Worm (Caenorhabditis elegans) whole organism, early embryonic: ENCODE data around the gene Y55B1BL.2.
A peak's percentile ranks its signal among the peaks of the same experiment; 100 is the strongest.

Experiments
- B0310.2 ChIP-seq: sonication (generic microtip); optimal IDR thresholded peaks from 2 replicates; lab custom pipeline; 2016; ENCODE audit warnings: mild to moderate bottlenecking, missing genetic modification characterization, missing compliant biosample characterization
- F13C5.2 ChIP-seq: sonication (generic microtip); optimal IDR thresholded peaks from 2 replicates; lab custom pipeline; 2017; ENCODE audit warnings: mild to moderate bottlenecking, missing genetic modification characterization, inconsistent platforms, missing compliant biosample characterization
- aly-1 ChIP-seq: sonication (generic microtip); optimal IDR thresholded peaks from 2 replicates; lab custom pipeline; 2016; ENCODE audit warnings: missing genetic modification characterization, missing compliant biosample characterization
- ama-1 ChIP-seq: fragments of 150-350 bp; optimal IDR thresholded peaks from 2 replicates; lab custom pipeline; 2014
- ceh-13 ChIP-seq: fragments of 200-800 bp; sonication (Bioruptor generic); optimal IDR thresholded peaks from 2 replicates; lab custom pipeline; 2018; ENCODE audit warnings: mild to moderate bottlenecking, missing genetic modification characterization, missing compliant biosample characterization
- ceh-36 ChIP-seq: sonication (generic microtip); optimal IDR thresholded peaks from 2 replicates; lab custom pipeline; 2016; ENCODE audit warnings: missing genetic modification characterization, inconsistent platforms, missing compliant biosample characterization
- ets-7 ChIP-seq: sonication (generic microtip); optimal IDR thresholded peaks from 2 replicates; lab custom pipeline; 2016; ENCODE audit warnings: missing genotype, missing genetic modification characterization, missing compliant biosample characterization
- flt-1 ChIP-seq: fragments of 200-800 bp; sonication (Bioruptor generic); IDR thresholded peaks from 2 replicates; pipeline ENCODE4 v1.3.6; 2022; ENCODE audit warnings: missing genetic modification characterization, missing compliant biosample characterization
- hmbx-1 ChIP-seq: sonication (generic microtip); optimal IDR thresholded peaks from 2 replicates; lab custom pipeline; 2016; ENCODE audit warnings: mild to moderate bottlenecking, missing genetic modification characterization, missing compliant biosample characterization
- hmg-4 ChIP-seq: fragments of 200-800 bp; sonication (Bioruptor generic); optimal IDR thresholded peaks from 2 replicates; lab custom pipeline; 2018; ENCODE audit warnings: mild to moderate bottlenecking, missing genetic modification characterization, missing compliant biosample characterization
- hnd-1 ChIP-seq: sonication (generic microtip); optimal IDR thresholded peaks from 2 replicates; lab custom pipeline; 2016; ENCODE audit warnings: missing genetic modification characterization, missing compliant biosample characterization
- pes-1 ChIP-seq: fragments of 200-800 bp; sonication (Bioruptor generic); IDR thresholded peaks from 2 replicates; pipeline ENCODE4 v1.3.6; 2022; ENCODE audit warnings: missing genetic modification reagents, missing genetic modification characterization, missing compliant biosample characterization
- scrt-1 ChIP-seq: fragments of 200-800 bp; sonication (Bioruptor generic); IDR thresholded peaks from 2 replicates; pipeline ENCODE4 v1.3.6; 2022; ENCODE audit warnings: missing genetic modification characterization, missing compliant biosample characterization
- sea-1 ChIP-seq: fragments of 200-800 bp; sonication (Bioruptor generic); conservative IDR thresholded peaks from 2 replicates; pipeline ENCODE4 v1.3.6; 2022; ENCODE audit warnings: missing genetic modification characterization, missing compliant biosample characterization
- tbx-11 ChIP-seq: fragments of 200-800 bp; sonication (Bioruptor generic); IDR thresholded peaks from 2 replicates; pipeline ENCODE4 v1.3.6; 2022; ENCODE audit warnings: missing genetic modification characterization, missing compliant biosample characterization
- tbx-37 ChIP-seq: fragments of 200-800 bp; sonication (Bioruptor generic); conservative IDR thresholded peaks from 2 replicates; pipeline ENCODE4 v1.3.6; 2022; ENCODE audit warnings: missing genetic modification reagents, missing genetic modification characterization, missing compliant biosample characterization
- tra-4 ChIP-seq: sonication (generic microtip); optimal IDR thresholded peaks from 2 replicates; lab custom pipeline; 2017; ENCODE audit warnings: missing genetic modification characterization, missing compliant biosample characterization

The Y55B1BL.2 gene

DNA sequence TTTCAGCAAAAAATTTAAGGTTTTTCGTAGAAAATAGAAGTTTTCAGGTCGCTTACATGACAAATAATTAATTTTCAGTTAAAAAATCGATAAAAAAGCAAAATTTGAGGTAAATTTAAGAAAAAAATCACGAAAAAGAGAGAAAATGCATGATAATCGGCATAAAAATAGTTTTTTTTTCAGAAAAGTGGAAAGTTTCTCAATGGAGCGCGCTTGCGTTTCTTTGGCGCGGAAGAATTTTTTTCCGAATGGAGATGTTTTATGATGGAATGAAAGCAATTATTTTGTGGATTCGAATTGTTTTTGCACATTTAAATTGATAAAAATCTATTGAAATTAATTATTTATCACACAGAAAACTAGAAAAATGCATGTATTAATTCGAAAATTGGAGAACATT, 21.3 kb downstream of the Y55B1BL.2 start:
- TF ChIP-seq B0310.2 (tag; lab: Kevin White, UChicago) (no peak), F13C5.2 (tag; lab: Kevin White, UChicago) (no peak), ama-1 (lab: Kevin White, UChicago) (no peak), tra-4 (tag; lab: Kevin White, UChicago) (no peak), ceh-13 (GFP tag; lab: Kevin White, UChicago) (no peak), tbx-11 (GFP tag; lab: Robert Waterston, UW) (no peak), flt-1 (GFP tag; lab: Robert Waterston, UW) (no peak), pes-1 (GFP tag; lab: Robert Waterston, UW) (no peak)

DNA sequence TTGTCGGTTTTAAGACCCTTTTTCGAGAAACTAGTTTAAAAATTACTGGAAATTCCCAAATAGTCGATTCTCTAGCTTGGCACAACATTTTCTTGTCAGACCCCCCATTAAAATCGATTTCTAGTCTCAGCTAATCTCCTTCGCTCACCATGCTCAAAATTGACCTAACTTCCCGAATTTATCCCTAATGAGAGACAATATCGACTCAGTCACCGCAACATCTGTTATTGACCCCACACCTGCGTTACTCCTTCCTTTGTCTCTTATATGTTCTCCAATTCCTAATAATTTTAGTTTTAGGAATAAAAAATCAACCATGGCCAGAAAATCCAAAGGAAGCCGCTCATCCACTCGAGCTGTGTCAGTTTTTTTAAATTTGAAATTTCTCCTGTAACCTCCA, 26.5 kb downstream of the Y55B1BL.2 start, which contains the start of gene cec-8:
Gene cec-8 (plus strand): TSS at position 301 of the 400 bp plus-strand sequence.
- TF ChIP-seq flt-1 (GFP tag; lab: Robert Waterston, UW) (no peak), tra-4 (tag; lab: Kevin White, UChicago) (no peak), sea-1 (GFP tag; lab: Robert Waterston, UW) (no peak), tbx-11 (GFP tag; lab: Robert Waterston, UW) (no peak), scrt-1 (GFP tag; lab: Robert Waterston, UW) (no peak), tbx-37 (GFP tag; lab: Robert Waterston, UW) (no peak), ama-1 (lab: Kevin White, UChicago) (no peak), F13C5.2 (tag; lab: Kevin White, UChicago) (no peak), ceh-13 (GFP tag; lab: Kevin White, UChicago) (no peak)

DNA sequence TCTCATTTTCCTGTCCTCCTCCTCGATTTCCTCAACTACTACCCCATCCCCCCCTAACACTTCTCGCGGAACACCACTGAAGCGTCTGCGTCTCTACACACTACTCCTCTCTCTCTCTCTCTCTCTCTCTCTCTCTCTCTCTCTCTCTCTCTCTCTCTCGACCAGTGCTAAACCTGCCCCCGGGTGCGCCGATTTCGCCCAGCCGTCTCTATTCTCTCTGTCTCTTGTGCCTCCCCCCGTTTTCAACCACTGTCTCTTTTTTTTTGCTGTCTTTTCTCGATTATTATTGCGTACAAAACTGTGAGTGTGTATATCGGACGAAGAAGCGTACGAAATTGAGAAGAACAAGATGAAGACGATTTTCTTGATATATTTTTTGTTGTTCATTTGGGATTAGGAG, 30.4 kb downstream of the Y55B1BL.2 start:
- no peak for TF ChIP-seq ceh-36
- TF ChIP-seq hmbx-1 (tag; lab: Kevin White, UChicago) = no peak
- TF ChIP-seq B0310.2 (tag; lab: Kevin White, UChicago) = no peak
- no peak for TF ChIP-seq tra-4 (tag; lab: Kevin White, UChicago)
- TF ChIP-seq hmg-4 = peak; percentile 70
- TF ChIP-seq aly-1 (tag; lab: Kevin White, UChicago) = no peak
- TF ChIP-seq tbx-37 (GFP tag; lab: Robert Waterston, UW) = no peak
- no peak for TF ChIP-seq pes-1 (GFP tag; lab: Robert Waterston, UW)
- peak; percentile 20 for TF ChIP-seq F13C5.2 (tag; lab: Kevin White, UChicago)
- no peak for TF ChIP-seq ets-7
- TF ChIP-seq sea-1 (GFP tag; lab: Robert Waterston, UW) = no peak
- peak; percentile 51; the same call in 1 of the 2 replicates for TF ChIP-seq tbx-11 (GFP tag; lab: Robert Waterston, UW)
- no peak for TF ChIP-seq ceh-13 (GFP tag; lab: Kevin White, UChicago)
- no peak for TF ChIP-seq ama-1 (lab: Kevin White, UChicago)
- no peak; the same call in 1 of the 2 replicates for TF ChIP-seq flt-1 (GFP tag; lab: Robert Waterston, UW)
- TF ChIP-seq scrt-1 (GFP tag; lab: Robert Waterston, UW) = no peak
- no peak for TF ChIP-seq hnd-1 (tag; lab: Kevin White, UChicago)

DNA sequence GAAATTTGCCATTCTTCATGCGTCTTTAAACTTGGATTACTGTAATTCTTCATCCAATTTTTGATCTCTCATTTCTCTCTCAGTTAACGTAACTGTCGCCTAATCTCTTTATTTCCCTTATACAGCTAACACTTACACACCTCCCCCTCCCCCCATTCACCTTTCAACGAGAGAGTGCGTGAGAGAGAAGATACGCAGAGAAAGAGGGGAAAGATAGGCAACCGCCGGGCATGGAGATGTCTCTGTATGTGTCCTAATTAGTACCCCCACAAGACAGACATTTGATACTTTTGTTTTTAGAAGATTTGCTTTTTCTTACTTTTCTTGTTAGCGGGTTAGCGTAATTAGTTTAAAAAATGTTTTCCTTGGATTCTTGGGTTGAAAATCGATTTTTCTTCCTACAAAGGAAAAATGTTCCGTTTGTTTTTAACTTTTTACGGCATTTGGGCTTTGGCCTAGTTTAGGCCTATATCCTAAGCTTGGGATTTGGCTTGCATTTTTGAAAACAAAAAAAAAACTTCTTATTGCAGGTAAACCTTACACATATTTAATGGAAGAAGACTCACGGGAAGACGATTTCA, 31.9 kb downstream of the Y55B1BL.2 start, which contains the start of gene affl-2:
Gene affl-2 (plus strand): TSS at position 531 of the 581 bp plus-strand sequence.
- TF ChIP-seq hmbx-1 (tag; lab: Kevin White, UChicago) = no peak
- no peak for TF ChIP-seq ceh-13 (GFP tag; lab: Kevin White, UChicago)
- TF ChIP-seq ceh-36 = peak; percentile 48
- TF ChIP-seq hmg-4 = peak; percentile 38

DNA sequence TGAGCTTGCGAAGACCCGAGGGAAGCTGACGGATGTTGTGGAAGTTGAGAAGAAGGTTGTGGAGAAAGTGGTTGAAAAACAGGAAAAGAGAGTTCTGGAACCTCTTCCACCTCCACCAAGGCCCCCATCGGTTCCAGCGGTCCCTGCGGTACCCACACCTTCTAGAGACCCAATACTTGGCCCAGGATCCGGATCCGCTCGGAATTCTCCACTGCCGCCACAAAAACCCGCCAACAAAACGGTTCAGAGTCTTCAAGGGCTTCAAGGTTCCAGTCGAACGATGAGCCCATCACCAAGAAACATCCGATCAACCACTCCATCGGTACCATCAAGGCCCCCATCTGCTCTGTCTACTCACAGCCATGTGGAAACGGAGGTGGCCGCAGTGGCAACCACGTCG, 34.5 kb downstream of the Y55B1BL.2 start:
- no peak for TF ChIP-seq sea-1 (GFP tag; lab: Robert Waterston, UW)
- TF ChIP-seq flt-1 (GFP tag; lab: Robert Waterston, UW) = no peak
- TF ChIP-seq hmg-4 = no peak
- no peak for TF ChIP-seq tbx-37 (GFP tag; lab: Robert Waterston, UW)
- TF ChIP-seq tbx-11 (GFP tag; lab: Robert Waterston, UW) = no peak
- TF ChIP-seq tra-4 (tag; lab: Kevin White, UChicago) = no peak
- TF ChIP-seq B0310.2 (tag; lab: Kevin White, UChicago) = no peak
- TF ChIP-seq scrt-1 (GFP tag; lab: Robert Waterston, UW) = no peak
- TF ChIP-seq hnd-1 (tag; lab: Kevin White, UChicago) = no peak

DNA sequence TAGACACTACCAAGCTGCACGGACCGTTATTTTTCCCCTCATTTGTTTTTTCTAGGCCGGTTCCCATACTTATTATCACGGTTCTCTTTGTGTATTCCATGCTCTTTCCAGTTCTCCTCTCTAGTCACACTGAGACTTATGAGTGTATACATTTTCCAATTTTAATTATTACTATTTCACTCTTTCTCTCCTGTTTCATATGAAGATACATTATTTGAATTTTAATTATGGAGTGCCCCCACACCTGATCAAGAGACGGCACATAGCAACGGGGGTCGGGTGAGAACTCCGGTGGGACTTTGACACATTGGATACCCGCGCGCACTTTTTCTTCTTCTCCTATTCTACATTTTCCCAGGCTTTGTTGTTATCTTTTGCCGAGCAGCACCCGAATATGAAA, 37.4 kb downstream of the Y55B1BL.2 start, which contains the start of gene affl-1:
Gene affl-1 (plus strand): TSS at position 301 of the 400 bp plus-strand sequence.
- TF ChIP-seq hnd-1 (tag; lab: Kevin White, UChicago) (no peak), hmg-4 (no peak), tbx-11 (GFP tag; lab: Robert Waterston, UW) (no peak), ceh-36 (no peak), pes-1 (GFP tag; lab: Robert Waterston, UW) (no peak), B0310.2 (tag; lab: Kevin White, UChicago) (no peak), tbx-37 (GFP tag; lab: Robert Waterston, UW) (no peak)

DNA sequence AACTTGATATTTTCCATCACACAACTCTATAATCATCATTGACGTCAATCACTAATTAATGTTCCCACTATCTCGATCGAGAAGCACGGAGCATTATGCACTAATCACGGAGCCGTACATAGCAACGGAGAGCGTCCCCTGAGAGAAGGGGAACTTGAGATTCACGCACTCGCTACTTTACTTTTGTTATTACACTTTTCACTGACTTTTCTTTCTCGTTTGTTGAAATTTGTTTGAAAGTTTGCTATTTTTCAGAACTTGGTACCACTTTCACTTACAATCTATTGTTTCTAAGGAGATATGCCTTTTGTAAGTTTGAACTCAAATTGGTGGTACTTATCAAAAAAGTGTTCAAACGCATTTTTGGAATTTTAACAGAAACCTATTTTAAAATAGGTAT, 41.5 kb downstream of the Y55B1BL.2 start, which contains the start of gene Y55B1BR.8:
Gene Y55B1BR.8 (plus strand): TSS at position 301 of the 400 bp plus-strand sequence.
- TF ChIP-seq ceh-36 (no peak), hnd-1 (tag; lab: Kevin White, UChicago) (no peak), hmbx-1 (tag; lab: Kevin White, UChicago) (no peak), tra-4 (tag; lab: Kevin White, UChicago) (no peak), hmg-4 (no peak)

DNA sequence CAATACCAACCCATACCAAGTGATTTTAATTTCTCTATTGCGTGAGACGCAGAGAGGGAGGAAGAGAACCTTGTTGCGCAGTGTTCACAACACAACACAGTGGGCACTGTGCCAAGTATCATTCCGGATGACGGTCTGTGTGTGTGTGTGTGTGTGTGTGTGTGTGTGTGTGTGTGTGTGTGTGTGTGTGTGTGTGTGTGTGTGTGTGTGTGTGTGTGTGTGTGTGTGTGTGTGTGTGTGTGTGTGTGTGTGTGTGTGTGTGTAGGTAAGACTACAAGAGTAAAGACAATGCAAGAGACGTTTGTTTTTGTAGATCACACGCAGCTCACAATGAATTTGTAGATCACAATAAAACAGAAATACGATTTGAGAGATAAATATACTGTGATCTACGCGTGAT, 43.0 kb downstream of the Y55B1BL.2 start:
- TF ChIP-seq ceh-36 = peak; percentile 32
- TF ChIP-seq B0310.2 (tag; lab: Kevin White, UChicago) = peak; percentile 27
- TF ChIP-seq hmg-4 = peak; percentile 27
- peak; percentile 62 for TF ChIP-seq hmbx-1 (tag; lab: Kevin White, UChicago)
